Fruit fly (Drosophila melanogaster) whole organism, embryonic: ENCODE data around the gene Fatp1.
A peak's percentile ranks its signal among the peaks of the same experiment; 100 is the strongest.

ENCODE experiments used
- CG11398 ChIP-seq: fragments of 200-800 bp; sonication (Bioruptor generic); optimal IDR thresholded peaks from 2 replicates; lab custom pipeline; 2016; ENCODE audit warnings: missing biosample characterization, missing genetic modification characterization
- CG11456 ChIP-seq: fragments of 200-800 bp; sonication (Bioruptor generic); IDR thresholded peaks from 3 replicates; pipeline ENCODE4 v1.3.6; 2022; ENCODE audit warnings: missing biosample characterization, missing genetic modification characterization
- CG11504 ChIP-seq: fragments of 200-800 bp; sonication (Bioruptor generic); optimal IDR thresholded peaks from 3 replicates; lab custom pipeline; 2019; ENCODE audit warnings: missing biosample characterization, mild to moderate bottlenecking, missing genetic modification characterization, moderate library complexity
- CG11695 ChIP-seq: fragments of 200-800 bp; sonication (Bioruptor generic); IDR thresholded peaks from 3 replicates; pipeline ENCODE4 v1.3.6; 2022; ENCODE audit warnings: missing biosample characterization, missing genetic modification characterization
- CG11696 ChIP-seq: fragments of 200-800 bp; sonication (Bioruptor generic); IDR thresholded peaks from 2 replicates; pipeline ENCODE4 v1.3.6; 2022; ENCODE audit warnings: missing biosample characterization, missing genetic modification characterization
- CG1233 ChIP-seq: fragments of 200-800 bp; sonication (Bioruptor generic); optimal IDR thresholded peaks from 4 replicates; lab custom pipeline; 2018; ENCODE audit warnings: missing biosample characterization, mild to moderate bottlenecking, missing genetic modification characterization
- CG13287 ChIP-seq: fragments of 200-800 bp; sonication (Bioruptor generic); IDR thresholded peaks from 2 replicates; pipeline ENCODE4 v1.3.6; 2022; ENCODE audit warnings: missing biosample characterization, missing genetic modification characterization; ENCODE audit not compliant: partially characterized antibody
- CG14860 ChIP-seq: fragments of 200-800 bp; sonication (Bioruptor generic); IDR thresholded peaks from 3 replicates; pipeline ENCODE4 v1.3.6; 2022; ENCODE audit warnings: missing biosample characterization, missing genetic modification characterization; ENCODE audit not compliant: partially characterized antibody
- CG15011 ChIP-seq: fragments of 200-800 bp; sonication (Bioruptor generic); optimal IDR thresholded peaks from 3 replicates; lab custom pipeline; 2018; ENCODE audit warnings: missing biosample characterization, mild to moderate bottlenecking, missing genetic modification characterization
- CG1529 ChIP-seq: fragments of 200-800 bp; sonication (Bioruptor generic); optimal IDR thresholded peaks from 3 replicates; lab custom pipeline; 2018; ENCODE audit warnings: missing biosample characterization, missing genetic modification characterization
- CG1602 ChIP-seq: fragments of 200-800 bp; sonication (Bioruptor generic); optimal IDR thresholded peaks from 3 replicates; lab custom pipeline; 2016; ENCODE audit warnings: missing biosample characterization, missing genetic modification characterization
- CG1603 ChIP-seq: fragments of 200-800 bp; sonication (Bioruptor generic); optimal IDR thresholded peaks from 2 replicates; lab custom pipeline; 2019; ENCODE audit warnings: missing biosample characterization, mild to moderate bottlenecking, missing genetic modification characterization, moderate library complexity
- CG17829 ChIP-seq: fragments of 200-800 bp; optimal IDR thresholded peaks from 2 replicates; lab custom pipeline; 2019; ENCODE audit warnings: missing biosample characterization, mild to moderate bottlenecking, missing genetic modification characterization, moderate library complexity
- CG18476 ChIP-seq: fragments of 200-800 bp; sonication (Bioruptor generic); optimal IDR thresholded peaks from 2 replicates; lab custom pipeline; 2016; ENCODE audit warnings: missing biosample characterization, mild to moderate bottlenecking, missing genetic modification characterization
- CG2199 ChIP-seq: fragments of 200-800 bp; sonication (Bioruptor generic); IDR thresholded peaks from 3 replicates; pipeline ENCODE4 v1.3.6; 2022; ENCODE audit warnings: missing biosample characterization, missing genetic modification characterization
- CG34224 ChIP-seq: fragments of 200-800 bp; sonication (Bioruptor generic); IDR thresholded peaks from 3 replicates; pipeline ENCODE4 v1.3.6; 2022; ENCODE audit warnings: missing biosample characterization, missing genetic modification characterization; ENCODE audit not compliant: partially characterized antibody
- CG3847 ChIP-seq: fragments of 200-800 bp; sonication (Bioruptor generic); IDR thresholded peaks from 2 replicates; pipeline ENCODE4 v1.3.6; 2022; ENCODE audit warnings: missing biosample characterization, missing genetic modification characterization
- CG4282 ChIP-seq: fragments of 200-800 bp; sonication (Bioruptor generic); optimal IDR thresholded peaks from 2 replicates; lab custom pipeline; 2016; ENCODE audit warnings: missing biosample characterization, missing genetic modification characterization
- CG6683 ChIP-seq: fragments of 200-800 bp; sonication (Bioruptor generic); optimal IDR thresholded peaks from 2 replicates; lab custom pipeline; 2017; ENCODE audit warnings: missing biosample characterization, mild to moderate bottlenecking, missing genetic modification characterization, missing genetic modification reagents
- CG7372 ChIP-seq: fragments of 200-800 bp; sonication (Bioruptor generic); IDR thresholded peaks from 2 replicates; pipeline ENCODE4 v1.3.6; 2022; ENCODE audit warnings: missing biosample characterization, missing genetic modification characterization
- CG9817 ChIP-seq: fragments of 200-800 bp; sonication (Bioruptor generic); optimal IDR thresholded peaks from 2 replicates; lab custom pipeline; 2018; ENCODE audit warnings: missing biosample characterization, mild to moderate bottlenecking, missing genetic modification characterization, moderate library complexity
- CG9932 ChIP-seq: fragments of 200-800 bp; sonication (Bioruptor generic); IDR thresholded peaks from 2 replicates; pipeline ENCODE4 v1.3.6; 2022; ENCODE audit warnings: missing biosample characterization, missing genetic modification characterization
- CTCF ChIP-seq: fragments of 200-800 bp; sonication (Bioruptor generic); optimal IDR thresholded peaks from 2 replicates; lab custom pipeline; 2017; ENCODE audit warnings: missing biosample characterization, mild to moderate bottlenecking, missing genetic modification characterization, moderate library complexity
- CoRest ChIP-seq: fragments of 200-800 bp; sonication (Bioruptor generic); optimal IDR thresholded peaks from 3 replicates; lab custom pipeline; 2018; ENCODE audit warnings: missing biosample characterization, mild to moderate bottlenecking, missing genetic modification characterization, moderate library complexity
- CrebB ChIP-seq: fragments of 200-800 bp; sonication (Bioruptor generic); optimal IDR thresholded peaks from 3 replicates; lab custom pipeline; 2018; ENCODE audit warnings: missing biosample characterization, mild to moderate bottlenecking, missing genetic modification characterization
- D19B ChIP-seq: fragments of 200-800 bp; sonication (Bioruptor generic); optimal IDR thresholded peaks from 2 replicates; lab custom pipeline; 2017; ENCODE audit warnings: missing biosample characterization, mild to moderate bottlenecking, missing genetic modification characterization
- Dad ChIP-seq: fragments of 200-800 bp; sonication (Bioruptor generic); optimal IDR thresholded peaks from 3 replicates; lab custom pipeline; 2016; ENCODE audit warnings: missing biosample characterization, missing genetic modification characterization
- Doc3 ChIP-seq: fragments of 200-800 bp; sonication (Bioruptor generic); IDR thresholded peaks from 3 replicates; pipeline ENCODE4 v1.3.6; 2022; ENCODE audit warnings: missing biosample characterization, missing genetic modification characterization; ENCODE audit not compliant: partially characterized antibody
- H2.0 ChIP-seq: fragments of 200-800 bp; sonication (Bioruptor generic); IDR thresholded peaks from 2 replicates; pipeline ENCODE4 v1.3.6; 2022; ENCODE audit warnings: missing biosample characterization, missing genetic modification characterization
- HmgZ ChIP-seq: fragments of 200-800 bp; sonication (Bioruptor generic); optimal IDR thresholded peaks from 2 replicates; lab custom pipeline; 2018; ENCODE audit warnings: missing biosample characterization, mild to moderate bottlenecking, missing genetic modification characterization
- Lpt ChIP-seq: fragments of >200 bp; optimal IDR thresholded peaks from 2 replicates; lab custom pipeline; 2018; ENCODE audit warnings: missing biosample characterization, missing genetic modification characterization
- Mad ChIP-seq: fragments of 200-800 bp; sonication (Bioruptor generic); optimal IDR thresholded peaks from 2 replicates; lab custom pipeline; 2016; ENCODE audit warnings: missing biosample characterization, missing genetic modification characterization
- Max ChIP-seq: fragments of 200-800 bp; sonication (Bioruptor generic); optimal IDR thresholded peaks from 2 replicates; lab custom pipeline; 2016; ENCODE audit warnings: missing biosample characterization, mild to moderate bottlenecking, missing genetic modification characterization
- Opbp ChIP-seq: fragments of 200-800 bp; sonication (Bioruptor generic); IDR thresholded peaks from 3 replicates; pipeline ENCODE4 v1.3.6; 2022; ENCODE audit warnings: missing biosample characterization, missing genetic modification characterization; ENCODE audit not compliant: partially characterized antibody
- Pdp1 ChIP-seq, 2 experiments: fragments of 200-800 bp; sonication (Bioruptor generic); optimal IDR thresholded peaks; 3 replicates each; lab custom pipeline; 2016; ENCODE audit warnings: missing biosample characterization in 2 of 2, missing genetic modification characterization in 2 of 2, mild to moderate bottlenecking in 1 of 2, moderate library complexity in 1 of 2
- Tbp ChIP-seq: fragments of >200 bp; optimal IDR thresholded peaks from 2 replicates; lab custom pipeline; 2018; ENCODE audit warnings: missing biosample characterization, missing genetic modification characterization
- amos ChIP-seq: fragments of 200-800 bp; sonication (Bioruptor generic); IDR thresholded peaks from 2 replicates; pipeline ENCODE4 v1.3.6; 2022; ENCODE audit warnings: missing biosample characterization, missing genetic modification characterization; ENCODE audit not compliant: partially characterized antibody
- ap ChIP-seq: fragments of 200-800 bp; sonication (Bioruptor generic); IDR thresholded peaks from 2 replicates; pipeline ENCODE4 v1.3.6; 2022; ENCODE audit warnings: missing biosample characterization, missing genetic modification characterization
- ase ChIP-seq: fragments of 200-800 bp; sonication (Bioruptor generic); IDR thresholded peaks from 3 replicates; pipeline ENCODE4 v1.3.6; 2022; ENCODE audit warnings: missing biosample characterization, missing genetic modification characterization
- btn ChIP-seq: fragments of 200-800 bp; sonication (Bioruptor generic); optimal IDR thresholded peaks from 2 replicates; lab custom pipeline; 2016; ENCODE audit warnings: missing biosample characterization, missing genetic modification characterization
- dan ChIP-seq: fragments of 200-800 bp; sonication (Bioruptor generic); IDR thresholded peaks from 2 replicates; pipeline ENCODE4 v1.3.6; 2022; ENCODE audit warnings: missing biosample characterization, missing genetic modification characterization
- disco-r ChIP-seq: fragments of 200-800 bp; sonication (Bioruptor generic); optimal IDR thresholded peaks from 2 replicates; lab custom pipeline; 2016; ENCODE audit warnings: missing biosample characterization, missing genetic modification characterization
- fd3F ChIP-seq: fragments of 200-800 bp; sonication (Bioruptor generic); optimal IDR thresholded peaks from 2 replicates; lab custom pipeline; 2018; ENCODE audit warnings: missing biosample characterization, mild to moderate bottlenecking, missing genetic modification characterization, moderate library complexity
- gcm2 ChIP-seq: fragments of 200-800 bp; sonication (Bioruptor generic); optimal IDR thresholded peaks from 2 replicates; lab custom pipeline; 2016; ENCODE audit warnings: missing biosample characterization, missing genetic modification characterization
- gt ChIP-seq: fragments of 200-800 bp; sonication (Bioruptor generic); IDR thresholded peaks from 2 replicates; pipeline ENCODE4 v1.3.6; 2022; ENCODE audit warnings: missing biosample characterization, missing genetic modification characterization
- insv ChIP-seq, 2 experiments: fragments of 200-800 bp; sonication (Bioruptor generic); optimal IDR thresholded peaks; 3 replicates each; lab custom pipeline; 2016 to 2018; ENCODE audit warnings: missing biosample characterization in 2 of 2, missing genetic modification characterization in 2 of 2
- sim ChIP-seq: fragments of 200-800 bp; sonication (Bioruptor generic); IDR thresholded peaks from 2 replicates; pipeline ENCODE4 v1.3.6; 2022; ENCODE audit warnings: missing biosample characterization, missing genetic modification characterization
- sr ChIP-seq: fragments of 200-800 bp; sonication (Bioruptor generic); IDR thresholded peaks from 3 replicates; pipeline ENCODE4 v1.3.6; 2022; ENCODE audit warnings: missing biosample characterization, missing genetic modification characterization
- tap ChIP-seq: fragments of 200-800 bp; optimal IDR thresholded peaks from 3 replicates; lab custom pipeline; 2019; ENCODE audit warnings: missing biosample characterization, mild to moderate bottlenecking, missing genetic modification characterization, moderate library complexity
- wek ChIP-seq: fragments of 200-800 bp; sonication (Bioruptor generic); optimal IDR thresholded peaks from 3 replicates; lab custom pipeline; 2018; ENCODE audit warnings: missing biosample characterization, mild to moderate bottlenecking, missing genetic modification characterization, moderate library complexity
- zen ChIP-seq: fragments of 200-800 bp; sonication (Bioruptor generic); optimal IDR thresholded peaks from 3 replicates; lab custom pipeline; 2018; ENCODE audit warnings: missing biosample characterization, mild to moderate bottlenecking, missing genetic modification characterization, moderate library complexity

Gene Fatp1

DNA sequence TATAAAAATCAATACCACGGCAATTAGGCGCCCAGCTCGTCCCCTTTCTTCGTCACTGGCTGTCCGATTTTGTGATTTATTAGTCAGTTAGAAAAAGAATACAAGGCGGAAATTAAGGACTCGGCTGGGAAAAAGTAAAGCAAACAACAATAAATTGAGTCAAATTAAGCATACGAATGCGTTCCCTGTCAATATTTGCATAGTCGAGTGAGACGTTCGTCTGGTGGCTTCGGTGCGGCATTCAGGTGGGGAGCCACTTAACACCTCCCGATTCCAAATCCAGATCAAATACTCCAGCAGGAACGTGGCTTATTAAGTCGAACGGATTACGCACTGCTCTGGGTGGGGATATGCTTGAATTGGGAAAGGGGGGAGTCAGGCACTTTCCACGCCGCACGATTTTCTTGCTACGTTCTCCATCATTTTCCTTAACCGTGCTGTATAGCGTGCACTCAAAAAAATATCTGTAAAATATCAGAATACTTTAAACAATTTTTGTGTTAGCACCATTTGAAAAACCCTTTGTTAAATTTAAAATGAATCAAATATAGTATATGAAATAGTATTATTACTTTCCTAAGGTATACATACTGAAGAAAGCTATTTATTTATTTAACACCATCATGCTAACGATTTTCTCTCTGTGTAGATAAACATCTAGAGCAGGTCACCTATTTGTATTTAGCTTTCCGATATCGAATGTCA, 26.2 kb upstream of the Fatp1 start (continued):
- TF ChIP-seq CG15011 (no peak), CG14860 (GFP tag; lab: Robert Waterston, UW) (no peak), CG11398 (GFP tag; lab: Kevin White, UChicago) (no peak), CG13287 (GFP tag; lab: Robert Waterston, UW) (no peak), D19B (GFP tag; lab: Kevin White, UChicago) (no peak), CG11696 (GFP tag; lab: Robert Waterston, UW) (0 out of 2 replicates have a peak, but pooled peaks have one; percentile 9), gt (GFP tag; lab: Robert Waterston, UW) (no peak), HmgZ (tag; lab: Kevin White, UChicago) (no peak), CG7372 (GFP tag; lab: Robert Waterston, UW) (no peak), CG3847 (GFP tag; lab: Robert Waterston, UW) (no peak), CG34224 (GFP tag; lab: Robert Waterston, UW) (no peak), dan (GFP tag; lab: Robert Waterston, UW) (no peak), insv (GFP tag; optimal IDR thresholded peaks at IDR 0.05; lab: Kevin White, UChicago) (no peak), CTCF (GFP tag; lab: Kevin White, UChicago) (no peak), gcm2 (no peak), sim (no peak), CG6683 (GFP tag; lab: Kevin White, UChicago) (no peak), CG9932 (GFP tag; lab: Robert Waterston, UW) (no peak; the same call in 1 of the 2 replicates), CG1529 (GFP tag; lab: Kevin White, UChicago) (peak; percentile 46), CG9817 (no peak), Dad (GFP tag; lab: Kevin White, UChicago) (no peak), ase (GFP tag; lab: Robert Waterston, UW) (no peak), H2.0 (GFP tag; lab: Robert Waterston, UW) (peak; percentile 16; the same call in 1 of the 2 replicates), Doc3 (GFP tag; lab: Robert Waterston, UW) (no peak), Mad (GFP tag; lab: Kevin White, UChicago) (no peak), CG2199 (GFP tag; lab: Robert Waterston, UW) (no peak), CoRest (tag; lab: Kevin White, UChicago) (peak; percentile 56), CG1603 (tag; lab: Kevin White, UChicago) (peak; percentile 64), CG11456 (GFP tag; lab: Robert Waterston, UW) (no peak), CG17829 (tag; lab: Kevin White, UChicago) (peak; percentile 78), sr (no peak), CG4282 (GFP tag; lab: Kevin White, UChicago) (no peak), Max (GFP tag; lab: Kevin White, UChicago) (peak; percentile 40), amos (GFP tag; lab: Robert Waterston, UW) (no peak), btn (no peak), CG11695 (GFP tag; lab: Robert Waterston, UW) (no peak; the same call in 2 of the 3 replicates), Tbp (GFP tag; lab: Kevin White, UChicago) (no peak), Pdp1 (GFP tag; optimal IDR thresholded peaks at IDR 0.05; lab: Kevin White, UChicago) (no peak), CG18476 (GFP tag; lab: Kevin White, UChicago) (no peak), CG1233 (peak; percentile 21), ap (peak; percentile 38), tap (peak; percentile 43), CG11504 (tag; lab: Kevin White, UChicago) (peak; percentile 66), CG1602 (peak; percentile 52), CrebB (tag; lab: Kevin White, UChicago) (no peak), zen (tag; lab: Kevin White, UChicago) (peak; percentile 19), fd3F (no peak), disco-r (GFP tag; lab: Kevin White, UChicago) (no peak), Opbp (GFP tag; lab: Robert Waterston, UW) (no peak), wek (no peak), Lpt (GFP tag; lab: Kevin White, UChicago) (no peak)
